Worm (Caenorhabditis elegans) whole organism, late embryonic: ENCODE measurements around the gene cisd-1.

Experiments used
- C08G9.2 ChIP-seq: sonication (generic microtip); optimal IDR thresholded peaks from 2 replicates; lab custom pipeline; 2016; ENCODE audit warnings: mild to moderate bottlenecking, missing genetic modification characterization, moderate library complexity, missing compliant biosample characterization
- F13H6.1 ChIP-seq: sonication (generic microtip); optimal IDR thresholded peaks from 2 replicates; lab custom pipeline; 2016; ENCODE audit warnings: missing genetic modification characterization, missing compliant biosample characterization
- K02D7.2 ChIP-seq: sonication (generic microtip); optimal IDR thresholded peaks from 2 replicates; lab custom pipeline; 2017; ENCODE audit warnings: mild to moderate bottlenecking, missing genetic modification characterization, missing compliant biosample characterization
- T23F11.4 ChIP-seq: fragments of 200-800 bp; sonication (Bioruptor generic); optimal IDR thresholded peaks from 2 replicates; lab custom pipeline; 2018; ENCODE audit warnings: mild to moderate bottlenecking, missing genetic modification characterization, missing compliant biosample characterization
- ahr-1 ChIP-seq: sonication (generic microtip); optimal IDR thresholded peaks from 2 replicates; lab custom pipeline; 2016; ENCODE audit warnings: missing genetic modification characterization, missing compliant biosample characterization
- ceh-14 ChIP-seq: sonication (generic microtip); optimal IDR thresholded peaks from 2 replicates; lab custom pipeline; 2016; ENCODE audit warnings: missing genotype, missing genetic modification characterization, missing compliant biosample characterization
- ceh-18 ChIP-seq: sonication (generic microtip); optimal IDR thresholded peaks from 2 replicates; lab custom pipeline; 2016; ENCODE audit warnings: missing genetic modification characterization, missing compliant biosample characterization
- ceh-19 ChIP-seq: fragments of 200-800 bp; sonication (Bioruptor generic); optimal IDR thresholded peaks from 2 replicates; lab custom pipeline; 2018; ENCODE audit warnings: mild to moderate bottlenecking, missing genetic modification characterization, missing compliant biosample characterization
- ceh-2 ChIP-seq: sonication (generic microtip); optimal IDR thresholded peaks from 2 replicates; lab custom pipeline; 2016; ENCODE audit warnings: missing genotype, missing genetic modification characterization, missing compliant biosample characterization
- ceh-24 ChIP-seq: sonication (generic microtip); optimal IDR thresholded peaks from 2 replicates; lab custom pipeline; 2016; ENCODE audit warnings: mild to moderate bottlenecking, missing genetic modification characterization, missing compliant biosample characterization
- ceh-31 ChIP-seq: sonication (generic microtip); optimal IDR thresholded peaks from 2 replicates; lab custom pipeline; 2016; ENCODE audit warnings: missing genetic modification characterization, missing compliant biosample characterization
- ceh-9 ChIP-seq: sonication (generic microtip); optimal IDR thresholded peaks from 2 replicates; lab custom pipeline; 2016; ENCODE audit warnings: mild to moderate bottlenecking, missing genetic modification characterization, inconsistent platforms, missing compliant biosample characterization
- che-1 ChIP-seq: sonication (generic microtip); optimal IDR thresholded peaks from 2 replicates; lab custom pipeline; 2016; ENCODE audit warnings: mild to moderate bottlenecking, missing genetic modification characterization, missing compliant biosample characterization
- dmd-4 ChIP-seq: sonication (generic microtip); optimal IDR thresholded peaks from 2 replicates; lab custom pipeline; 2016; ENCODE audit warnings: borderline replicate concordance, missing genetic modification characterization, missing compliant biosample characterization
- elt-2 ChIP-seq: sonication (generic microtip); optimal IDR thresholded peaks from 2 replicates; lab custom pipeline; 2016; ENCODE audit warnings: missing genetic modification reagents, missing genetic modification characterization, missing compliant biosample characterization
- ets-4 ChIP-seq: sonication (generic microtip); optimal IDR thresholded peaks from 2 replicates; lab custom pipeline; 2016; ENCODE audit warnings: missing genetic modification characterization, missing compliant biosample characterization
- fkh-10 ChIP-seq: fragments of 150-350 bp; optimal IDR thresholded peaks from 2 replicates; lab custom pipeline; 2014; ENCODE audit warnings: missing biosample characterization, missing genetic modification reagents, missing genetic modification characterization
- fkh-6 ChIP-seq: sonication (generic microtip); optimal IDR thresholded peaks from 2 replicates; lab custom pipeline; 2016; ENCODE audit warnings: missing genetic modification characterization, missing compliant biosample characterization
- hlh-15 ChIP-seq: sonication (generic microtip); optimal IDR thresholded peaks from 2 replicates; lab custom pipeline; 2016; ENCODE audit warnings: missing genetic modification characterization, missing compliant biosample characterization
- hlh-30 ChIP-seq: sonication (generic microtip); optimal IDR thresholded peaks from 2 replicates; lab custom pipeline; 2017; ENCODE audit warnings: antibody characterized with exemption, missing genetic modification characterization, missing compliant biosample characterization; ENCODE audit not compliant: insufficient read depth
- hlh-6 ChIP-seq: sonication (generic microtip); optimal IDR thresholded peaks from 2 replicates; lab custom pipeline; 2016; ENCODE audit warnings: missing genotype, missing genetic modification characterization, missing compliant biosample characterization
- hlh-8 ChIP-seq: sonication (generic microtip); optimal IDR thresholded peaks from 2 replicates; lab custom pipeline; 2016; ENCODE audit warnings: missing genotype, missing genetic modification characterization, missing compliant biosample characterization
- lim-6 ChIP-seq: sonication (generic microtip); optimal IDR thresholded peaks from 2 replicates; lab custom pipeline; 2016; ENCODE audit warnings: missing genetic modification characterization, missing compliant biosample characterization
- lin-11 ChIP-seq: fragments of 200-800 bp; sonication (Bioruptor generic); optimal IDR thresholded peaks from 2 replicates; lab custom pipeline; 2018; ENCODE audit warnings: mild to moderate bottlenecking, missing genetic modification characterization, missing compliant biosample characterization
- nfya-1 ChIP-seq: sonication (generic microtip); optimal IDR thresholded peaks from 2 replicates; lab custom pipeline; 2017; ENCODE audit warnings: missing genetic modification characterization, mild to moderate bottlenecking, missing compliant biosample characterization, antibody characterized with exemption, moderate library complexity
- odd-2 ChIP-seq: sonication (generic microtip); optimal IDR thresholded peaks from 2 replicates; lab custom pipeline; 2017; ENCODE audit warnings: antibody characterized with exemption, mild to moderate bottlenecking, missing genetic modification characterization, missing compliant biosample characterization
- pat-9 ChIP-seq: fragments of 200-800 bp; sonication (Bioruptor generic); optimal IDR thresholded peaks from 2 replicates; lab custom pipeline; 2018; ENCODE audit warnings: mild to moderate bottlenecking, missing genetic modification characterization, moderate library complexity, missing compliant biosample characterization
- pha-2 ChIP-seq: sonication (generic microtip); optimal IDR thresholded peaks from 2 replicates; lab custom pipeline; 2017; ENCODE audit warnings: mild to moderate bottlenecking, missing genetic modification characterization, missing compliant biosample characterization
- pha-4 ChIP-seq: fragments of 150-350 bp; optimal IDR thresholded peaks from 2 replicates; lab custom pipeline; 2018; ENCODE audit warnings: missing biosample characterization, missing genetic modification reagents, missing genetic modification characterization
- pros-1 ChIP-seq: fragments of 150-350 bp; optimal IDR thresholded peaks from 2 replicates; lab custom pipeline; 2014; ENCODE audit warnings: missing biosample characterization, missing genetic modification reagents, missing genetic modification characterization
- ref-2 ChIP-seq: sonication (generic microtip); optimal IDR thresholded peaks from 2 replicates; lab custom pipeline; 2016; ENCODE audit warnings: missing genetic modification characterization, missing compliant biosample characterization
- rnt-1 ChIP-seq: sonication (generic microtip); optimal IDR thresholded peaks from 2 replicates; lab custom pipeline; 2016; ENCODE audit warnings: missing genetic modification characterization, missing compliant biosample characterization
- sox-2 ChIP-seq: fragments of 200-800 bp; sonication (Bioruptor generic); IDR thresholded peaks from 2 replicates; pipeline ENCODE4 v1.3.6; 2022; ENCODE audit warnings: missing genetic modification reagents, missing genetic modification characterization, missing compliant biosample characterization
- sox-4 ChIP-seq: sonication (generic microtip); optimal IDR thresholded peaks from 2 replicates; lab custom pipeline; 2017; ENCODE audit warnings: mild to moderate bottlenecking, missing genetic modification characterization, inconsistent platforms, missing compliant biosample characterization
- tbx-2 ChIP-seq: sonication (generic microtip); optimal IDR thresholded peaks from 2 replicates; lab custom pipeline; 2016; ENCODE audit warnings: missing genetic modification characterization, missing compliant biosample characterization
- tbx-7 ChIP-seq: sonication (generic microtip); optimal IDR thresholded peaks from 2 replicates; lab custom pipeline; 2016; ENCODE audit warnings: missing genotype, missing genetic modification characterization, missing compliant biosample characterization
- unc-3 ChIP-seq, 2 experiments: fragments of 200-800 bp in 1 of 2; sonication (Bioruptor generic) in 1 of 2; sonication (generic microtip) in 1 of 2; conservative IDR thresholded peaks in 1 of 2; optimal IDR thresholded peaks in 1 of 2; 2 replicates each; pipeline versions ENCODE4 v1.3.6 to Lab custom; 2016 to 2022; ENCODE audit warnings: missing compliant biosample characterization in 2 of 2, missing genetic modification characterization in 2 of 2, missing genetic modification reagents in 1 of 2
- zip-5 ChIP-seq: sonication (generic microtip); optimal IDR thresholded peaks from 2 replicates; lab custom pipeline; 2016; ENCODE audit warnings: missing genetic modification characterization, missing compliant biosample characterization

Gene cisd-1

DNA sequence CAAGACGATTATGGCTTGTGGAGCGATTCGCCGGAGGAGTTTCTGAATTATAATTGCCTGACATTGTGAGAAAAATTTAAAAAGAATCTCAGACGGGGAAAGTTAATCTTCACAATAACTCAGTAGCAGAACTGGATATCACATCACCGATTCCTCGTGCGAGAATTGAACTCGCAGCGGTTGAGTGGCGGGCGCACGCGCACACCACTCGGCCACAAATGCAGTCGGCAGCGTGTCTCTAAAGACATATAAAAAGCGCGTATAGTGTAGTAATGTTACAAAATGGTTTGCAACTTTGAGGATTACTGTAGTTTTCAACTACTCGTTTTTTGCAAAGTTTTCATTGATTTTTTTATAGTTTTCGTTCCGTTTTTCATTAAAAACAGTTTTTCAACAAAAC is 15.2 kb upstream of the cisd-1 start (continued):
- TF ChIP-seq unc-3 (GFP tag; conservative IDR thresholded peaks at IDR 0.05; lab: Robert Waterston, UW) (peak; percentile 91), unc-3 (tag; optimal IDR thresholded peaks at IDR 0.05; lab: Kevin White, UChicago) (peak; percentile 92), hlh-6 (tag; lab: Kevin White, UChicago) (peak; percentile 96), fkh-10 (GFP tag; lab: Kevin White, UChicago) (no peak), pat-9 (tag; lab: Kevin White, UChicago) (peak; percentile 97), ceh-31 (peak; percentile 85), che-1 (tag; lab: Kevin White, UChicago) (peak; percentile 96), pha-4 (no peak), ceh-9 (tag; lab: Kevin White, UChicago) (peak; percentile 95), hlh-30 (tag; lab: Kevin White, UChicago) (peak; percentile 78), ceh-14 (tag; lab: Kevin White, UChicago) (peak; percentile 94), elt-2 (tag; lab: Kevin White, UChicago) (peak; percentile 98), tbx-2 (tag; lab: Kevin White, UChicago) (peak; percentile 95), ceh-2 (tag; lab: Kevin White, UChicago) (peak; percentile 86), pha-2 (peak; percentile 94), hlh-8 (tag; lab: Kevin White, UChicago) (peak; percentile 88), ets-4 (peak; percentile 56), sox-4 (tag; lab: Kevin White, UChicago) (peak; percentile 97), ahr-1 (tag; lab: Kevin White, UChicago) (peak; percentile 89), sox-2 (GFP tag; lab: Robert Waterston, UW) (peak; percentile 87), zip-5 (tag; lab: Kevin White, UChicago) (peak; percentile 84), K02D7.2 (tag; lab: Kevin White, UChicago) (peak; percentile 96), ceh-24 (tag; lab: Kevin White, UChicago) (peak; percentile 97), hlh-15 (peak; percentile 96), lim-6 (tag; lab: Kevin White, UChicago) (peak; percentile 76), ceh-18 (tag; lab: Kevin White, UChicago) (peak; percentile 91), T23F11.4 (GFP tag; lab: Kevin White, UChicago) (peak; percentile 94), C08G9.2 (tag; lab: Kevin White, UChicago) (peak; percentile 85), rnt-1 (tag; lab: Kevin White, UChicago) (peak; percentile 37), dmd-4 (peak; percentile 90), pros-1 (no peak), ceh-19 (GFP tag; lab: Kevin White, UChicago) (peak; percentile 96), odd-2 (tag; lab: Kevin White, UChicago) (peak; percentile 80), ref-2 (tag; lab: Kevin White, UChicago) (peak; percentile 96)

ce11 chrII:11479076-11479475 is 9.7 kb upstream of the cisd-1 start, which contains the start of gene W02B12.12:
Gene W02B12.12, minus strand, starts transcription at chrII:11479176.
- no peak for TF ChIP-seq C08G9.2 (tag; lab: Kevin White, UChicago)
- no peak for TF ChIP-seq hlh-30 (tag; lab: Kevin White, UChicago)
- no peak for TF ChIP-seq fkh-6 (tag; lab: Kevin White, UChicago)
- no peak for TF ChIP-seq odd-2 (tag; lab: Kevin White, UChicago)
- no peak for TF ChIP-seq ahr-1 (tag; lab: Kevin White, UChicago)
- no peak for TF ChIP-seq F13H6.1 (tag; lab: Kevin White, UChicago)
- TF ChIP-seq lin-11 (tag; lab: Kevin White, UChicago), result no peak
- TF ChIP-seq che-1 (tag; lab: Kevin White, UChicago), result no peak
- TF ChIP-seq tbx-2 (tag; lab: Kevin White, UChicago), result no peak
- TF ChIP-seq tbx-7 (tag; lab: Kevin White, UChicago), result no peak
- no peak for TF ChIP-seq nfya-1 (tag; lab: Kevin White, UChicago)
